Worm (Caenorhabditis elegans): ENCODE measurements around the gene srj-21.
A peak's percentile ranks its signal among the peaks of the same experiment; 100 is the strongest.

The srj-21 gene

DNA sequence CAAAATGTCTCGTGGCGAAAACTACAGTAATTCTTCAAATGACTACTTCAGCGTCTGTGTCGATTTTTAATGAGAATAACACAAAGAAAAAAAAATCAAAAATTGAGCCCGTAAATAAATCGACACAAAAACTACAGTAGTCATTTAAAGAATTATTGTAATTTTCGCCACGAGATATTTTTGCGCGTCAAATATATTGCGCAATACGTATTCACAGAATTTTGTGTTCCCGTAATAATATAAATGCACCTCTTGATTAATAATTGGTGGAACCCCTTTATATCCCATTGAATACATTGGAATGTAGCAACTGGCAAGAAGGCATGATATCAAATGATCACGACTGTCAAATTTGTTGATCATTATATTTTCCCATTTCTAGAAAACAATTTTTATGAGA is 23.8 kb downstream of the srj-21 start:
- TF ChIP-seq ceh-34 (tag; optimal IDR thresholded peaks at IDR 0.05): no peak

DNA sequence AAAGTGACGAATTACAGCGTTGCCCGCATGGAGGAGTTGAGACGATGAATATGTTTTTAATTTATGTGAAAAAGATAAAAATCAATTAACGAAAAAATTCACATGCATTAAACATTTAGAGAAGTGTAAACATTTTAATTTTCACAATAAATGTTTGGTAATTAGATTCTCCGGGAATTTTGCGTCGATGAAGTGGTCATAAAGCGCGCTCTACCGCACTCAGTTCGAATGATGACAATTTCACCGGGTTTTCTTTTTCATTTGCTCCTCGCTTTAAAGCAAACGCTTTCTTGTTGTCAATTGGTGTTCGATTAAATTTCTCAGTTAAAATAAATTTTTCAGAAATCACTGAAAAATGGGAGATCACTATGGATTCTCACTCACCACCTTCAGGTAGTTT is 24.9 kb downstream of the srj-21 start, which contains the start of the genes D1054.1 and pas-2:
Gene D1054.1 (minus strand): TSS at position 192 of the 400 bp plus-strand sequence.
Gene pas-2 (plus strand): TSS at position 343 of the 400 bp plus-strand sequence.
- no peak for TF ChIP-seq ceh-6 (GFP tag; optimal IDR thresholded peaks at IDR 0.05)
- no peak for TF ChIP-seq K09A11.1 (tag; optimal IDR thresholded peaks at IDR 0.05; ENCODE audit: insufficient read depth)
- peak; percentile 90 for TF ChIP-seq unc-42 (tag; optimal IDR thresholded peaks at IDR 0.05)

DNA sequence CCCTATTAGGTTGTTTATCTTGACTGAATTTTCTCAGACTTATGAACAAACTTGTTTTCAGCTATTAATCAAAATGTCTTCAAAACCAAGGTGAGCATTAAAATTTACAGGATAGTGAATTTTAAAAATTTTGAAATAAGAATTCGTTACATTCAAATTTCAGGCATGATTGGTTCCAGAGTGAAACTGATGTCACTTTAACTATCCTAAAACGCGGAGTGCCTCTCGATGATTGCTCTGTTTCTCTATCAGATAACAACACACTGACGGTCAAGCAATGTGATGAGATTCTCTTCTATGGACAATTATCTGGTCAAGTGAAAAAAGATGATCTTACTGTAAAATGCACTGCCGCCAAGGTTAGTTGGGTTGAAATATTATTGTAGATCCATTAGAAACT is 26.3 kb downstream of the srj-21 start, which contains the start of gene D1054.3:
Gene D1054.3 (plus strand): TSS at position 62 of the 400 bp plus-strand sequence.
- TF ChIP-seq nhr-232 (tag; optimal IDR thresholded peaks at IDR 0.05) (no peak), hlh-8 (tag; optimal IDR thresholded peaks at IDR 0.05) (no peak), elt-2 (tag; optimal IDR thresholded peaks at IDR 0.05) (no peak), ama-1 (optimal IDR thresholded peaks at IDR 0.05) (no peak), pha-2 (tag; optimal IDR thresholded peaks at IDR 0.05) (no peak), ahr-1 (tag; optimal IDR thresholded peaks at IDR 0.05) (no peak), elt-4 (tag; optimal IDR thresholded peaks at IDR 0.05) (no peak), ref-2 (tag; optimal IDR thresholded peaks at IDR 0.05) (no peak), sox-2 (GFP tag; IDR thresholded peaks at IDR 0.05) (no peak), ceh-2 (tag; optimal IDR thresholded peaks at IDR 0.05) (no peak), pha-4 (tag; optimal IDR thresholded peaks at IDR 0.05) (no peak), ceh-22 (tag; optimal IDR thresholded peaks at IDR 0.05) (no peak), odd-2 (tag; optimal IDR thresholded peaks at IDR 0.05) (no peak), fkh-10 (GFP tag; optimal IDR thresholded peaks at IDR 0.05) (no peak), pqm-1 (tag; optimal IDR thresholded peaks at IDR 0.05) (no peak), fkh-6 (tag; optimal IDR thresholded peaks at IDR 0.05) (no peak), ceh-30 (tag; optimal IDR thresholded peaks at IDR 0.05) (no peak), mec-3 (tag; optimal IDR thresholded peaks at IDR 0.05; ENCODE audit: borderline replicate concordance) (no peak), tbx-2 (tag; optimal IDR thresholded peaks at IDR 0.05) (no peak)

DNA sequence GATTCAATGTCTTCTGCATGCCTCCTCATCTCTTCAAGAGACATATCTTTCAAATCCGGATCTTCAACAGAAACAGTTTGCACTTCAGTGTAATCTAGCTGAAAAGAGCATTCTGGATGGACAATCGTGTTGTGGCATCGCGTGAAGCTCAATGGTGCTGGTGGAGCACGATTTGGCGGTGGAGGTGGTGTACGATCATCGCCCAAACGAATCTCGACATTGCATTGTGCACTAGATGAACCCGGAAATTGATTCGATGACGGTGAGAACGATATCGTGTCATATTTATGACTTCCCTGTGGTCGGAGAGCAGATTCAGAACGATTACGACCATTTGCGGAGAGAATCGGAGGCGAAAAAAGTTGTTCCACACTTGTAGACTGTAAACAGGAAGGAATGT is 28.1 kb downstream of the srj-21 start:
- TF ChIP-seq eyg-1 (tag; optimal IDR thresholded peaks at IDR 0.05) (no peak), elt-4 (tag; optimal IDR thresholded peaks at IDR 0.05) (no peak), madf-2 (tag; optimal IDR thresholded peaks at IDR 0.05) (no peak), dve-1 (tag; optimal IDR thresholded peaks at IDR 0.05) (no peak), T23F11.4 (GFP tag; optimal IDR thresholded peaks at IDR 0.05) (no peak), ceh-48 (tag; optimal IDR thresholded peaks at IDR 0.05) (no peak), pag-3 (tag; optimal IDR thresholded peaks at IDR 0.05; ENCODE audit: borderline replicate concordance) (no peak), F13H6.1 (tag; optimal IDR thresholded peaks at IDR 0.05) (no peak), rnt-1 (tag; optimal IDR thresholded peaks at IDR 0.05) (no peak), K09A11.1 (tag; optimal IDR thresholded peaks at IDR 0.05; ENCODE audit: insufficient read depth) (no peak), tbx-7 (tag; optimal IDR thresholded peaks at IDR 0.05) (no peak)

DNA sequence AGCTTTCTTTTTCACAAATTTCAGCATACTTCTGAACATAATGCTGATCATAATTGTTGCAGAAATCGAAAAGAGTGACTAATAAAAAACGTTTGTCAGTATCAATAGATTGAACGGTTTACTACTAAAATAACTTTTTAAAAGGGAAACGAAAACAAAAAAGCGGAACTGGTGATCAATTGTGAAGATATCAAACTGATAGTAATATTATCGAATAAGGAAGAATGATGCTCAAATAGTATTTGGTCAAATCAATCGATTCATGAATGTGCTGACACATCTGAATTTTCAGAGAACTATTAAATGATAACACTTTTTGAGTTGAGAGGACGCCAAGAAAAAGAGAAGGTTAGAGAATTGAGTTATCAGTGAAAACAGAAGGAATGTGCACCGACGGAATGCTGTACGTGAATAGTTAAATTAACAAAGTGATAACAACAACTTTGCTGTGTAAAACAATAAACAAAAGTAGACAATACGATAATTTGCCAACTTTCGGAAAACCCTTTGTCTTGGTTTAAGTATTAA is 31.5 kb downstream of the srj-21 start, which contains the start of gene D1054.5:
Gene D1054.5 (minus strand): TSS at position 51 of the 528 bp plus-strand sequence.
- TF ChIP-seq elt-2 (tag; optimal IDR thresholded peaks at IDR 0.05) (peak; percentile 56), rnt-1 (tag; optimal IDR thresholded peaks at IDR 0.05) (no peak), zip-5 (tag; optimal IDR thresholded peaks at IDR 0.05) (no peak), sox-2 (GFP tag; IDR thresholded peaks at IDR 0.05) (no peak)

DNA sequence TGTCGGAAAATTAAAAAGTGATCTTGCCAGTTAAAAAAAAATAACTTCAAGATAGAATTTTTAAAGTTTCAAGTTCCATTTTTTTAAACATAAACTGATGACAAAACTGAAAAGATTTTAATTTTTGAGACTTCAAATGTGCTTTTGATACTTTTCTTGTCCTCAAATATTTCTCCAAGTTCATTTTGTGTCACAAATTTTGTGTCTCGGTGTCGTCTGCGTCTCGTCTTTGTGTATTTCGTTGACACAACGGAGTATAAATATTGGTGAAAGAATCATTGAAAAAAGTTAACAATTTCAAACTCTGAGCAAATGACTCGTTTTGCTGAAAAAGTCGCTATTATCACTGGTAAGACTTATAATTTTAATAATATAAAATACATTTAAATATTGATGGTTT is 38.9 kb downstream of the srj-21 start, which contains the start of gene D1054.8:
Gene D1054.8 (plus strand): TSS at position 301 of the 400 bp plus-strand sequence.
- TF ChIP-seq unc-42 (tag; optimal IDR thresholded peaks at IDR 0.05): no peak
- TF ChIP-seq C38D4.7 (GFP tag; optimal IDR thresholded peaks at IDR 0.05): no peak
- no peak for TF ChIP-seq unc-86 (tag; optimal IDR thresholded peaks at IDR 0.05)
- TF ChIP-seq pqm-1 (tag; optimal IDR thresholded peaks at IDR 0.05): no peak
- TF ChIP-seq ceh-24 (tag; optimal IDR thresholded peaks at IDR 0.05): no peak
- no peak for TF ChIP-seq pat-9 (tag; optimal IDR thresholded peaks at IDR 0.05)
- TF ChIP-seq K09A11.1 (tag; optimal IDR thresholded peaks at IDR 0.05; ENCODE audit: insufficient read depth): no peak
- no peak for TF ChIP-seq hlh-6 (tag; optimal IDR thresholded peaks at IDR 0.05)
- no peak for TF ChIP-seq ama-1 (optimal IDR thresholded peaks at IDR 0.05)
- no peak for TF ChIP-seq pag-3 (tag; optimal IDR thresholded peaks at IDR 0.05; ENCODE audit: borderline replicate concordance)
- TF ChIP-seq che-1 (tag; optimal IDR thresholded peaks at IDR 0.05): no peak
- no peak for TF ChIP-seq dmd-4 (tag; optimal IDR thresholded peaks at IDR 0.05; ENCODE audit: borderline replicate concordance)
- TF ChIP-seq pros-1 (tag; optimal IDR thresholded peaks at IDR 0.05): no peak
- TF ChIP-seq F13H6.1 (tag; optimal IDR thresholded peaks at IDR 0.05): no peak
- no peak for TF ChIP-seq ceh-14 (tag; optimal IDR thresholded peaks at IDR 0.05)
- TF ChIP-seq lim-6 (tag; optimal IDR thresholded peaks at IDR 0.05): no peak
- TF ChIP-seq nfya-1 (tag; optimal IDR thresholded peaks at IDR 0.05): no peak
